Fruit fly (Drosophila melanogaster): Measurements from ENCODE around the gene sowah.
A peak's percentile ranks its signal among the peaks of the same experiment; 100 is the strongest.

The sowah gene

dm6 chr3L:12529431-12530007 is 42.8 kb downstream of the sowah start (continued):
- TF ChIP-seq unpg (GFP tag; optimal IDR thresholded peaks at IDR 0.05): peak; percentile 66
- peak; percentile 56 for TF ChIP-seq Ada2b (GFP tag; IDR thresholded peaks at IDR 0.05)
- TF ChIP-seq Bteb2 (GFP tag; optimal IDR thresholded peaks at IDR 0.05): peak; percentile 22
- TF ChIP-seq gfzf (GFP tag; optimal IDR thresholded peaks at IDR 0.05): no peak
- TF ChIP-seq HLH4C (GFP tag; IDR thresholded peaks at IDR 0.05; ENCODE audit: partially characterized antibody): no peak
- peak; percentile 12 for TF ChIP-seq CG1233 (GFP tag; optimal IDR thresholded peaks at IDR 0.05)
- peak; percentile 70; the same call in 2 of the 3 replicates for TF ChIP-seq CG11456 (GFP tag; IDR thresholded peaks at IDR 0.05)
- no peak for TF ChIP-seq CG9876 (GFP tag; optimal IDR thresholded peaks at IDR 0.05)
- peak; percentile 59 for TF ChIP-seq D19A (tag; optimal IDR thresholded peaks at IDR 0.05)
- TF ChIP-seq sob (GFP tag; IDR thresholded peaks at IDR 0.05): no peak
- no peak for TF ChIP-seq C15 (GFP tag; IDR thresholded peaks at IDR 0.05)
- no peak for TF ChIP-seq ftz-f1 (GFP tag; optimal IDR thresholded peaks at IDR 0.05)
- TF ChIP-seq CG11560 (tag; IDR thresholded peaks at IDR 0.05): no peak
- TF ChIP-seq HLH54F (GFP tag; optimal IDR thresholded peaks at IDR 0.05): no peak
- no peak for TF ChIP-seq CG1647 (GFP tag; optimal IDR thresholded peaks at IDR 0.05)
- no peak for TF ChIP-seq CG14965 (GFP tag; optimal IDR thresholded peaks at IDR 0.05; ENCODE audit: borderline replicate concordance)
- TF ChIP-seq Hr39 (optimal IDR thresholded peaks at IDR 0.05): no peak
- no peak for TF ChIP-seq Doc3 (GFP tag; IDR thresholded peaks at IDR 0.05; ENCODE audit: partially characterized antibody)
- TF ChIP-seq salm (tag; optimal IDR thresholded peaks at IDR 0.05): peak; percentile 29
- TF ChIP-seq BtbVII (GFP tag; optimal IDR thresholded peaks at IDR 0.05): peak; percentile 19
- TF ChIP-seq maf-S (GFP tag; optimal IDR thresholded peaks at IDR 0.05): no peak
- peak; percentile 17 to 25 for TF ChIP-seq chif (GFP tag; optimal IDR thresholded peaks at IDR 0.05)
- 0 out of 2 replicates have a peak, but pooled peaks have one; percentile 35 for TF ChIP-seq CG4360 (GFP tag; IDR thresholded peaks at IDR 0.05)
- no peak for TF ChIP-seq CG31224 (GFP tag; IDR thresholded peaks at IDR 0.05)
- no peak for TF ChIP-seq CG10462 (GFP tag; optimal IDR thresholded peaks at IDR 0.05)
- TF ChIP-seq corto (GFP tag; optimal IDR thresholded peaks at IDR 0.05): peak; percentile 62
- no peak for TF ChIP-seq dm (GFP tag; optimal IDR thresholded peaks at IDR 0.05)
- no peak for TF ChIP-seq CG7987 (GFP tag; optimal IDR thresholded peaks at IDR 0.05)
- TF ChIP-seq emc (GFP tag; optimal IDR thresholded peaks at IDR 0.05): no peak
- TF ChIP-seq Awh (GFP tag; IDR thresholded peaks at IDR 0.05): peak; percentile 77
- TF ChIP-seq CG8290 (GFP tag; optimal IDR thresholded peaks at IDR 0.05): no peak
- no peak for TF ChIP-seq CG8290 (tag; optimal IDR thresholded peaks at IDR 0.05)
- peak; percentile 19 for TF ChIP-seq CG4707 (GFP tag; optimal IDR thresholded peaks at IDR 0.05)
- 0 out of 2 replicates have a peak, but pooled peaks have one; percentile 50 for TF ChIP-seq stc (GFP tag; IDR thresholded peaks at IDR 0.05)
- no peak for TF ChIP-seq Gsc (GFP tag; IDR thresholded peaks at IDR 0.05)
- TF ChIP-seq CG11247 (GFP tag; IDR thresholded peaks at IDR 0.05): 0 out of 2 replicates have a peak, but pooled peaks have one; percentile 43
- TF ChIP-seq Adf1 (GFP tag; IDR thresholded peaks at IDR 0.05): no peak
- TF ChIP-seq HmgD (GFP tag; optimal IDR thresholded peaks at IDR 0.05): no peak
- no peak for TF ChIP-seq MTF-1 (GFP tag; optimal IDR thresholded peaks at IDR 0.05; ENCODE audit: borderline replicate concordance)
- TF ChIP-seq pros (GFP tag; optimal IDR thresholded peaks at IDR 0.05): no peak
- no peak for TF ChIP-seq pb (GFP tag; optimal IDR thresholded peaks at IDR 0.05)
- no peak for TF ChIP-seq CG10431 (GFP tag; optimal IDR thresholded peaks at IDR 0.05)
- TF ChIP-seq Fer3 (tag; optimal IDR thresholded peaks at IDR 0.05): peak; percentile 28
- TF ChIP-seq CG31365 (tag; optimal IDR thresholded peaks at IDR 0.05): peak; percentile 23
- no peak for TF ChIP-seq pnt (GFP tag; optimal IDR thresholded peaks at IDR 0.05)
- TF ChIP-seq Chrac-16 (GFP tag; optimal IDR thresholded peaks at IDR 0.05): peak; percentile 13
- no peak; the same call in 2 of the 3 replicates for TF ChIP-seq croc (GFP tag; conservative IDR thresholded peaks at IDR 0.05)
- TF ChIP-seq Dp (GFP tag; optimal IDR thresholded peaks at IDR 0.05): no peak
- TF ChIP-seq zf30C (GFP tag; optimal IDR thresholded peaks at IDR 0.05): no peak
- TF ChIP-seq CG10979 (tag; optimal IDR thresholded peaks at IDR 0.05): peak; percentile 59
- peak; percentile 45 for TF ChIP-seq grau (tag; optimal IDR thresholded peaks at IDR 0.05)
